Worm (Caenorhabditis elegans): ENCODE measurements around the gene B0304.2.

ce11 chrII:4474005-4474655 lies 49.3 kb upstream of the B0304.2 start:
- TF ChIP-seq Y22D7AL.16 (tag; optimal IDR thresholded peaks at IDR 0.05) (no peak), ets-4 (tag; optimal IDR thresholded peaks at IDR 0.05) (no peak), tbx-2 (tag; optimal IDR thresholded peaks at IDR 0.05) (no peak), sdc-2 (tag; optimal IDR thresholded peaks at IDR 0.05) (no peak), che-1 (tag; optimal IDR thresholded peaks at IDR 0.05) (no peak), ahr-1 (tag; optimal IDR thresholded peaks at IDR 0.05) (no peak), ztf-16 (tag; optimal IDR thresholded peaks at IDR 0.05) (no peak), hlh-30 (tag; optimal IDR thresholded peaks at IDR 0.05; ENCODE audit: insufficient read depth) (no peak), unc-55 (GFP tag; optimal IDR thresholded peaks at IDR 0.05) (no peak)
